Worm (Caenorhabditis elegans): ENCODE results near the gene C45B2.3.

Gene C45B2.3

DNA sequence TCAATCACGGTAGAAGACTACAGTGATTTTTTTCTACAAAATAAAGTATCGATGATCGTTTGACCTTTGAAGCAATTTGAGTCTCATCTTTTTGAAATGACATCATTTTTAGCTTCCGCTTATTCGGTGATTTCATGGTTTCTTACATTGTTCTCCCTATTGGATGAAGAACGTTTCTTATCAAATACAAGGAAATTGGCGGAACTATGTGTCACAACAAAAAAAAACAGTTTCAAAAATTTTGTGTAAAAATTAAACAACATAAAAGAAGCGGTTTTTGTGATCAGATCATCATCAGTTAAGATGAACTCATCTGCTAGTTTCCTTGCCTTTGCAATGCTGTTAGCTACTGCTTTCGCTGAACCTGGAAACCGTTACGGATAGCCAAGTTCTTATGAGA is 4.9 kb downstream of the C45B2.3 start, which contains the start of gene C45B2.8:
Gene C45B2.8, plus strand, starts transcription at position 301 of the 400 bp plus-strand sequence.
- TF ChIP-seq nhr-77 (tag; optimal IDR thresholded peaks at IDR 0.05) (no peak), nhr-25 (tag; optimal IDR thresholded peaks at IDR 0.05) (peak; percentile 8)

DNA sequence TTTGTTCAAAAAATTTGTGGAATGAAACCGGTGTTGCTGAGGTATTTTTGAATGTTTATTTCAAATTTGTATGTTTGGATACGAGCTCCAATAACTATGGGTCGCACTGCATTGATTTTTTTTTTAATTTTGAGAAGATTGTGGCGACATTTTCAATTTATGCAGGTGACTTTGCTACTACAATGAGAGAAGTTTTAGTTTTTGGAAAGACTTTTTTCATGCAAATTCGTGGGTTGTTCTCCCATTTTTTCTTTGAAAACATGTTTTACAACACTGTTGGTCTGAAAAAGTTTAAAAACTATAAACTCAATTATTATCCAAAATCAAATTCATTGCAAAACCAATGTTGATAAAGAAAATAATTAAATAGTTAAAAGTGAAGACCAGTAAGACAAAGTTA is 6.0 kb downstream of the C45B2.3 start:
- TF ChIP-seq nhr-21 (tag; optimal IDR thresholded peaks at IDR 0.05) (peak; percentile 44), crh-2 (tag; optimal IDR thresholded peaks at IDR 0.05) (peak; percentile 3), sma-3 (GFP tag; optimal IDR thresholded peaks at IDR 0.05) (peak; percentile 45), lin-13 (GFP tag; optimal IDR thresholded peaks at IDR 0.05) (peak; percentile 25), fos-1 (tag; optimal IDR thresholded peaks at IDR 0.05) (peak; percentile 13), aly-2 (tag; optimal IDR thresholded peaks at IDR 0.05) (no peak), nhr-23 (tag; optimal IDR thresholded peaks at IDR 0.05) (no peak), nhr-11 (tag; optimal IDR thresholded peaks at IDR 0.05) (peak; percentile 75)

DNA sequence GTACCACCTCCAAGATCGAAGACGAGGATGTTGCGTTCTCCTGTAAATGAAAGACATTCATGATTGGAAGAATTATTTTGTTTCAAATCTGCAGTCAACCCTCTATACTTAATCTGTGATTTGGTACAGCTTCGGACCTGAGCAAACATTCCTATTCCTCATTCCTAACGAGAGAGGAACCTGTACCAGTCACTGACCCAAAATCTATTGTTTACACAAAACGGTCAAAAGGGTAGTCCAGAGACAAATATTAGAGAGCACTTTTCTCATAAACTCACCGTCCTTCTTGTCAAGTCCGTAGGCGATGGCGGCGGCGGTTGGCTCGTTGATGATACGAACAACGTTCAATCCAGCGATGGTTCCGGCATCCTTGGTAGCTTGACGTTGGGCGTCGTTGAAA is 8.0 kb downstream of the C45B2.3 start:
- TF ChIP-seq snpc-4 (tag; optimal IDR thresholded peaks at IDR 0.05) (no peak), lsy-2 (tag; optimal IDR thresholded peaks at IDR 0.05) (no peak), R02D3.7 (tag; optimal IDR thresholded peaks at IDR 0.05) (no peak), unc-55 (GFP tag; optimal IDR thresholded peaks at IDR 0.05) (no peak), ztf-11 (tag; optimal IDR thresholded peaks at IDR 0.05) (no peak), ZK546.5 (tag; optimal IDR thresholded peaks at IDR 0.05) (no peak), ceh-16 (tag; optimal IDR thresholded peaks at IDR 0.05) (no peak), ceh-82 (tag; optimal IDR thresholded peaks at IDR 0.05) (no peak), ztf-4 (tag; optimal IDR thresholded peaks at IDR 0.05) (no peak), egl-27 (tag; optimal IDR thresholded peaks at IDR 0.05) (no peak), skn-1 (tag; optimal IDR thresholded peaks at IDR 0.05) (no peak), nhr-77 (tag; optimal IDR thresholded peaks at IDR 0.05) (no peak), peb-1 (tag; optimal IDR thresholded peaks at IDR 0.05) (no peak), dmd-4 (tag; optimal IDR thresholded peaks at IDR 0.05) (no peak), nhr-129 (tag; optimal IDR thresholded peaks at IDR 0.05) (no peak), elt-3 (tag; optimal IDR thresholded peaks at IDR 0.05) (no peak), alr-1 (tag; optimal IDR thresholded peaks at IDR 0.05) (no peak), fos-1 (tag; optimal IDR thresholded peaks at IDR 0.05) (no peak)

DNA sequence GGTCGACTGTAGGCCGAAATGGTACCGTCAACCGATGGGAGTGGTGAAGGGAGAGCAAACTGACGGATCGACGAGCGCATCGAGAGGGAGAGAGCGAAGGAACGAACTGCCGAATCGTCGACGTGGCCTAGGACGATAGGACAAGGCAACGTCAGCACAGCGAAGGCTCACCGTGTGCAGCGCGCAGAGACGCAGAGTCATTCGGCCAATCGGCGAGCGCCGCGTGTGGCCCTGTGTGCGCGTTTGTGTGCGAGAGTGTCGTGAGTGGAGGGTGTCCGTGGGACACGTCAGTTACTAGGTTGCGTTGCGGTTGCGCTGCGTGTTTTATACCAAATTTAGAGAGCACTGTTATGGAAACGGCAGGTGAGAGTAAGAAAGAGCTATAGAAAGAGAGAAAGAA is 9.2 kb downstream of the C45B2.3 start, which contains the start of gene hsp-3:
Gene hsp-3, minus strand, starts transcription at position 158 of the 400 bp plus-strand sequence.
- TF ChIP-seq zag-1 (tag; optimal IDR thresholded peaks at IDR 0.05) (peak; percentile 80), ZK546.5 (tag; optimal IDR thresholded peaks at IDR 0.05) (peak; percentile 24), nhr-23 (tag; optimal IDR thresholded peaks at IDR 0.05) (peak; percentile 40), gmeb-1 (tag; optimal IDR thresholded peaks at IDR 0.05) (peak; percentile 86), unc-62 (GFP tag; optimal IDR thresholded peaks at IDR 0.05) (peak; percentile 47), elt-3 (tag; optimal IDR thresholded peaks at IDR 0.05) (no peak), ztf-1 (GFP tag; conservative IDR thresholded peaks at IDR 0.05) (no peak), nhr-6 (tag; optimal IDR thresholded peaks at IDR 0.05) (peak; percentile 85), elt-1 (tag; optimal IDR thresholded peaks at IDR 0.05) (peak; percentile 50), crh-2 (tag; optimal IDR thresholded peaks at IDR 0.05) (peak; percentile 100), blmp-1 (tag; optimal IDR thresholded peaks at IDR 0.05; ENCODE audit: insufficient read depth) (peak; percentile 74), lsy-2 (tag; optimal IDR thresholded peaks at IDR 0.05) (peak; percentile 92 to 96), snpc-4 (tag; optimal IDR thresholded peaks at IDR 0.05) (peak; percentile 69), nhr-77 (tag; optimal IDR thresholded peaks at IDR 0.05) (peak; percentile 77), dmd-4 (tag; optimal IDR thresholded peaks at IDR 0.05) (no peak), mdl-1 (tag; optimal IDR thresholded peaks at IDR 0.05) (peak; percentile 76 to 88), nhr-10 (tag; optimal IDR thresholded peaks at IDR 0.05) (peak; percentile 64), skn-1 (tag; optimal IDR thresholded peaks at IDR 0.05) (no peak), lin-11 (tag; optimal IDR thresholded peaks at IDR 0.05) (peak; percentile 96), lin-13 (GFP tag; optimal IDR thresholded peaks at IDR 0.05) (peak; percentile 93), mab-5 (tag; optimal IDR thresholded peaks at IDR 0.05) (peak; percentile 94), nhr-21 (tag; optimal IDR thresholded peaks at IDR 0.05) (peak; percentile 96), Y55F3AM.14 (GFP tag; optimal IDR thresholded peaks at IDR 0.05) (peak; percentile 88), egl-27 (tag; optimal IDR thresholded peaks at IDR 0.05) (peak; percentile 88), F13H6.1 (tag; optimal IDR thresholded peaks at IDR 0.05) (peak; percentile 96), nhr-237 (tag; optimal IDR thresholded peaks at IDR 0.05) (peak; percentile 73), ama-1 (optimal IDR thresholded peaks at IDR 0.05) (no peak), fos-1 (tag; optimal IDR thresholded peaks at IDR 0.05) (peak; percentile 96), sem-4 (tag; optimal IDR thresholded peaks at IDR 0.05) (peak; percentile 89), peb-1 (tag; optimal IDR thresholded peaks at IDR 0.05) (no peak), lin-39 (tag; optimal IDR thresholded peaks at IDR 0.05) (no peak), unc-55 (GFP tag; optimal IDR thresholded peaks at IDR 0.05) (peak; percentile 98), ztf-4 (tag; optimal IDR thresholded peaks at IDR 0.05) (peak; percentile 86), sma-9 (GFP tag; optimal IDR thresholded peaks at IDR 0.05) (peak; percentile 97), sma-9 (tag; optimal IDR thresholded peaks at IDR 0.05) (no peak), ceh-82 (tag; optimal IDR thresholded peaks at IDR 0.05) (peak; percentile 78), C34F6.9 (tag; optimal IDR thresholded peaks at IDR 0.05) (peak; percentile 94), mbf-1 (tag; optimal IDR thresholded peaks at IDR 0.05) (no peak), ztf-11 (tag; optimal IDR thresholded peaks at IDR 0.05) (no peak), aly-2 (tag; optimal IDR thresholded peaks at IDR 0.05) (no peak)

All from whole organism, L2 larva.